Worm (Caenorhabditis elegans): Measurements from ENCODE around the gene F10G7.9.

DNA sequence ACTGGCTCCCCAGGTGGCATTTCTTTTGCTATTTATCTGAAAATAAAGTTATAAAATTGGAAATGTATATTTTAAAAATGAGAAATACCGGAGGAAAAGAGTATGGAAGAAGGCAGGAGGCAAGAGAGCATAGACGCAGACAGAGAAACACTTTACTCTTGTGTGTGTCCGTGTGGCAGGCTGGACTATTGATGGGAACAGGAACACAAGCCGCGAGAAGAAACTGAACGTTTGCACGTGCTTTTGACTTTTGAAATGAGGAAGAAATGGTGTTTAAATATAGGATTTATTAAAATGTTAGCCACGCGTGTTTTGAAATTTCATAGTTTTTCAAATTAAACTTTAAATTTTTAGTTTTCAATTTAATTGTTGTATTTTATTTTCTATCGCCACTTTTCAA is 19.8 kb upstream of the F10G7.9 start, which contains the start of gene F10G7.10:
- no peak for TF ChIP-seq nhr-237 (tag; optimal IDR thresholded peaks at IDR 0.05)
- no peak for TF ChIP-seq sea-2 (GFP tag; optimal IDR thresholded peaks at IDR 0.05)
- TF ChIP-seq aly-2 (tag; optimal IDR thresholded peaks at IDR 0.05), result no peak
- no peak for TF ChIP-seq mdl-1 (tag; optimal IDR thresholded peaks at IDR 0.05)
- TF ChIP-seq unc-39 (tag; optimal IDR thresholded peaks at IDR 0.05), result no peak
- TF ChIP-seq ceh-9 (tag; optimal IDR thresholded peaks at IDR 0.05), result no peak
- TF ChIP-seq elt-2 (tag; optimal IDR thresholded peaks at IDR 0.05), result peak; percentile 49
- TF ChIP-seq pha-4 (tag; optimal IDR thresholded peaks at IDR 0.05), result peak; percentile 52
- TF ChIP-seq nhr-76 (tag; optimal IDR thresholded peaks at IDR 0.05), result no peak
- no peak for TF ChIP-seq fkh-2 (tag; optimal IDR thresholded peaks at IDR 0.05)

Data from whole organism, L3 larva.